Fruit fly (Drosophila melanogaster) S2 (cell line): ENCODE results near the gene Prp3.

Source experiments
- CG8478 ChIP-seq: fragments of >200 bp; optimal IDR thresholded peaks from 2 replicates; lab custom pipeline; 2018
- CTCF ChIP-seq, 2 experiments: fragments of >200 bp; optimal IDR thresholded peaks; 2 replicates each; lab custom pipeline; 2018

The Prp3 gene

dm6 chr3L:19910054-19910414 is at the start of gene Prp3, which contains the start of gene Mi-2:
TSS of gene Prp3 (plus strand) at chr3L:19910300.
TSS of gene Mi-2 (minus strand) at chr3L:19910215.
- TF ChIP-seq CG8478 (lab: Kevin White, UChicago) = no peak
- TF ChIP-seq CTCF (optimal IDR thresholded peaks at IDR 0.05; lab: Kevin White, UChicago) = peak; percentile 47 to 52

dm6 chr3L:19861215-19861614 is 48.9 kb upstream of the Prp3 start:
- TF ChIP-seq CG8478 (lab: Kevin White, UChicago) (no peak), CTCF (optimal IDR thresholded peaks at IDR 0.05; lab: Kevin White, UChicago) (no peak)

- no peak for TF ChIP-seq CG8478 (lab: Kevin White, UChicago)
- TF ChIP-seq CTCF (optimal IDR thresholded peaks at IDR 0.05; lab: Kevin White, UChicago) = no peak
Measured at dm6 chr3L:19867238-19867637, 42.9 kb upstream of the Prp3 start.

dm6 chr3L:19869698-19870097 is 40.4 kb upstream of the Prp3 start:
- TF ChIP-seq CG8478 (lab: Kevin White, UChicago) (no peak), CTCF (optimal IDR thresholded peaks at IDR 0.05; lab: Kevin White, UChicago) (no peak)

dm6 chr3L:19870843-19871666 is 39.0 kb upstream of the Prp3 start, which contains the start of the genes Rab8 and Usp32:
TSS of gene Rab8 (minus strand) at chr3L:19871078.
TSS of gene Usp32 (plus strand) at chr3L:19871139.
- TF ChIP-seq CTCF (optimal IDR thresholded peaks at IDR 0.05; lab: Kevin White, UChicago) (no peak), CG8478 (lab: Kevin White, UChicago) (no peak)

- TF ChIP-seq CTCF (optimal IDR thresholded peaks at IDR 0.05; lab: Kevin White, UChicago) (no peak), CG8478 (lab: Kevin White, UChicago) (no peak)
Measured at dm6 chr3L:19871667-19871931, 38.5 kb upstream of the Prp3 start.

dm6 chr3L:19872465-19872883 is 37.6 kb upstream of the Prp3 start:
- TF ChIP-seq CG8478 (lab: Kevin White, UChicago) (no peak), CTCF (optimal IDR thresholded peaks at IDR 0.05; lab: Kevin White, UChicago) (no peak)

dm6 chr3L:19873488-19873887 is 36.6 kb upstream of the Prp3 start:
- TF ChIP-seq CG8478 (lab: Kevin White, UChicago) (no peak), CTCF (optimal IDR thresholded peaks at IDR 0.05; lab: Kevin White, UChicago) (no peak)

dm6 chr3L:19895556-19895995 is 14.5 kb upstream of the Prp3 start:
- TF ChIP-seq CG8478 (lab: Kevin White, UChicago) (no peak), CTCF (optimal IDR thresholded peaks at IDR 0.05; lab: Kevin White, UChicago) (peak; percentile 17 to 49)

- no peak for TF ChIP-seq CG8478 (lab: Kevin White, UChicago)
- no peak for TF ChIP-seq CTCF (optimal IDR thresholded peaks at IDR 0.05; lab: Kevin White, UChicago)
Measured at dm6 chr3L:19896280-19896891, 13.7 kb upstream of the Prp3 start.

- TF ChIP-seq CG8478 (lab: Kevin White, UChicago) (no peak), CTCF (optimal IDR thresholded peaks at IDR 0.05; lab: Kevin White, UChicago) (no peak)
Measured at dm6 chr3L:19896892-19897684, 13.0 kb upstream of the Prp3 start.

- TF ChIP-seq CG8478 (lab: Kevin White, UChicago) = no peak
- TF ChIP-seq CTCF (optimal IDR thresholded peaks at IDR 0.05; lab: Kevin White, UChicago) = no peak
Measured at dm6 chr3L:19897685-19898009, 12.5 kb upstream of the Prp3 start.

- TF ChIP-seq CTCF (optimal IDR thresholded peaks at IDR 0.05; lab: Kevin White, UChicago) (no peak), CG8478 (lab: Kevin White, UChicago) (no peak)
Measured at dm6 chr3L:19898547-19899282, 11.4 kb upstream of the Prp3 start.

dm6 chr3L:19899308-19899927 is 10.7 kb upstream of the Prp3 start:
- TF ChIP-seq CTCF (optimal IDR thresholded peaks at IDR 0.05; lab: Kevin White, UChicago) (no peak), CG8478 (lab: Kevin White, UChicago) (no peak)
